Fruit fly (Drosophila melanogaster) whole organism, pupa: ENCODE data around the gene CG5171.

Source experiments
- CG12605 ChIP-seq: fragments of 200-800 bp; sonication (Bioruptor generic); IDR thresholded peaks from 2 replicates; pipeline ENCODE4 v1.3.6; 2022; ENCODE audit warnings: missing biosample characterization, missing genetic modification characterization
- CG14655 ChIP-seq: fragments of 200-800 bp; sonication (Bioruptor generic); optimal IDR thresholded peaks from 3 replicates; lab custom pipeline; 2017; ENCODE audit warnings: mild to moderate bottlenecking, missing biosample characterization, missing genetic modification reagents, missing genetic modification characterization
- CG15710 ChIP-seq: fragments of 200-800 bp; sonication (Bioruptor generic); optimal IDR thresholded peaks from 2 replicates; lab custom pipeline; 2018; ENCODE audit warnings: missing biosample characterization, mild to moderate bottlenecking, missing genetic modification characterization, moderate library complexity
- CG17806 ChIP-seq: fragments of 200-800 bp; sonication (Bioruptor generic); optimal IDR thresholded peaks from 2 replicates; lab custom pipeline; 2018; ENCODE audit warnings: missing biosample characterization, mild to moderate bottlenecking, missing genetic modification characterization, moderate library complexity
- CG34367 ChIP-seq: fragments of 200-800 bp; sonication (Bioruptor generic); optimal IDR thresholded peaks from 2 replicates; lab custom pipeline; 2018; ENCODE audit warnings: missing biosample characterization, mild to moderate bottlenecking, missing genetic modification characterization
- CG4496 ChIP-seq: fragments of 200-800 bp; sonication (Bioruptor generic); IDR thresholded peaks from 3 replicates; pipeline ENCODE4 v1.3.6; 2022; ENCODE audit warnings: missing biosample characterization, missing genetic modification characterization
- CG8159 ChIP-seq: fragments of 200-800 bp; sonication (Bioruptor generic); optimal IDR thresholded peaks from 3 replicates; lab custom pipeline; 2018; ENCODE audit warnings: missing biosample characterization, mild to moderate bottlenecking, missing genetic modification characterization, moderate library complexity
- CG8301 ChIP-seq: fragments of 200-800 bp; sonication (Bioruptor generic); optimal IDR thresholded peaks from 2 replicates; lab custom pipeline; 2018; ENCODE audit warnings: missing biosample characterization, mild to moderate bottlenecking, missing genetic modification characterization
- D1 ChIP-seq: fragments of 200-800 bp; sonication (Bioruptor generic); optimal IDR thresholded peaks from 2 replicates; lab custom pipeline; 2018; ENCODE audit warnings: missing biosample characterization, mild to moderate bottlenecking, missing genetic modification characterization, moderate library complexity
- EcR ChIP-seq: fragments of 200-800 bp; sonication (Bioruptor generic); optimal IDR thresholded peaks from 3 replicates; lab custom pipeline; 2019; ENCODE audit warnings: missing biosample characterization, missing genetic modification characterization, mild to moderate bottlenecking, moderate library complexity, missing genetic modification reagents
- Ets98B ChIP-seq: fragments of 200-800 bp; sonication (Bioruptor generic); IDR thresholded peaks from 2 replicates; pipeline ENCODE4 v1.3.6; 2022; ENCODE audit warnings: missing biosample characterization, missing genetic modification characterization
- Pif1A ChIP-seq: fragments of 200-800 bp; sonication (Bioruptor generic); optimal IDR thresholded peaks from 3 replicates; lab custom pipeline; 2016; ENCODE audit warnings: missing biosample characterization, missing genetic modification characterization
- Pif1B ChIP-seq: fragments of 200-800 bp; sonication (Bioruptor generic); optimal IDR thresholded peaks from 3 replicates; lab custom pipeline; 2016; ENCODE audit warnings: missing biosample characterization, missing genetic modification characterization
- Snoo ChIP-seq: fragments of 200-800 bp; sonication (Bioruptor generic); optimal IDR thresholded peaks from 3 replicates; lab custom pipeline; 2017; ENCODE audit warnings: missing biosample characterization, mild to moderate bottlenecking, missing genetic modification characterization, inconsistent platforms

DNA sequence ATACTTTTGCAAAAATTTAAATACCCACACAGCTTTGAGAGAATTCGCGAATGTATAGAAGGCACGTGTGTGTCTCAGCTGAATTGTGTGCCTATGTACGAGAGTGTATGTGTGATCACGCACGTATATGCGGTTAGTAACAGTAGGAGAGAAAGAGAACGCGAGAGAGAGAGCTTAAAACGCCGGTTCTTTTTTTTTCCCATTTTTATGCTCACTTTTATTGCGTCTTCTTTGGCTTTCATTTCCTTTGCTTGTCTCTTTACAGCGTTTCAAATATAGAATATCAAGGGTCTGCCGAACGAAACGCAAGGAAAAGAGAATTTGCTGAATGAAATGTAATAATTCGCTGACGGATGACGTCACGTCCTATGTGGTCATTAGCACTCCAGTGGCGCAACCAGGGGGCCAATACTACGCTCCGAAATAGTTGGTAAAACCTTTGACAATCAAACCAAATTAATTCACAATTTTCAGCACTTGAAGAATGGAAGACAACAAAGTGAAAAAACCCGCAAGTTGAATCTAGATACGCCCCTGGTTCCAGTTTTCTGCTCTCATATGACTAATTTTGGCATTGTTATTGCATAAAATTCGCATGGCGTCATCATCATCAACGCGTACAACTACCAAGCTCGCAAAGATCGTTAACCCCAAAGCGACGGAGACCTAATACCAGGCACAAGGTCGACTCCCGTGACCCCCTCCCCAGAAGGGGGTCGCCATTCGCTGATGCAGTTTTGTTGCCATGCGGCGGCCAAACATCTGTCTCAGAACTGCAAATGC lies 24.0 kb downstream of the CG5171 start:
- peak; percentile 47 for TF ChIP-seq CG34367 (tag; lab: Kevin White, UChicago)
- TF ChIP-seq EcR (GFP tag; lab: Kevin White, UChicago): peak; percentile 94
- peak; percentile 77 for TF ChIP-seq Snoo (tag; lab: Kevin White, UChicago)
- TF ChIP-seq CG15710 (tag; lab: Kevin White, UChicago): peak; percentile 39
- TF ChIP-seq CG12605 (GFP tag; lab: Robert Waterston, UW): peak; percentile 77
- peak; percentile 87 for TF ChIP-seq Ets98B (GFP tag; lab: Robert Waterston, UW)
- TF ChIP-seq CG8301 (tag; lab: Kevin White, UChicago): peak; percentile 60
- TF ChIP-seq CG17806 (tag; lab: Kevin White, UChicago): peak; percentile 54
- peak; percentile 72 for TF ChIP-seq Pif1A (GFP tag; lab: Kevin White, UChicago)
- TF ChIP-seq CG14655 (GFP tag; lab: Kevin White, UChicago): peak; percentile 62
- TF ChIP-seq D1 (tag; lab: Kevin White, UChicago): no peak
- TF ChIP-seq CG8159 (tag; lab: Kevin White, UChicago): peak; percentile 61
- TF ChIP-seq CG4496 (GFP tag; lab: Robert Waterston, UW): peak; percentile 92; the same call in 2 of the 3 replicates
- peak; percentile 52 for TF ChIP-seq Pif1B (GFP tag; lab: Kevin White, UChicago)
